Worm (Caenorhabditis elegans) whole organism, young adult: ENCODE measurements around the gene F53F4.4.

Experiments used
- B0336.3 ChIP-seq: fragments of 200-800 bp; sonication (Bioruptor generic); IDR thresholded peaks from 2 replicates; pipeline ENCODE4 v1.3.6; 2022; ENCODE audit warnings: missing genetic modification characterization, missing compliant biosample characterization
- D2030.7 ChIP-seq: fragments of 200-800 bp; sonication (Bioruptor generic); IDR thresholded peaks from 2 replicates; pipeline ENCODE4 v1.3.6; 2022; ENCODE audit warnings: missing genetic modification reagents, missing genetic modification characterization, missing compliant biosample characterization
- F23B12.7 ChIP-seq: sonication (generic microtip); optimal IDR thresholded peaks from 2 replicates; lab custom pipeline; 2017; ENCODE audit warnings: missing genetic modification characterization, mild to moderate bottlenecking, missing compliant biosample characterization, antibody characterized with exemption, moderate library complexity; ENCODE audit not compliant: insufficient read depth
- F37B4.10 ChIP-seq: fragments of 200-800 bp; sonication (Bioruptor generic); IDR thresholded peaks from 2 replicates; pipeline ENCODE4 v1.3.6; 2022; ENCODE audit warnings: missing genetic modification characterization, missing compliant biosample characterization
- F55B11.4 ChIP-seq: sonication (generic microtip); optimal IDR thresholded peaks from 2 replicates; lab custom pipeline; 2016; ENCODE audit warnings: missing compliant biosample characterization, missing genetic modification characterization, borderline replicate concordance; ENCODE audit not compliant: insufficient read depth
- F57A8.1 ChIP-seq: fragments of 200-800 bp; sonication (Bioruptor generic); optimal IDR thresholded peaks from 2 replicates; lab custom pipeline; 2018; ENCODE audit warnings: mild to moderate bottlenecking, missing genetic modification characterization, moderate library complexity, missing compliant biosample characterization
- T07F8.4 ChIP-seq: sonication (generic microtip); optimal IDR thresholded peaks from 2 replicates; lab custom pipeline; 2016; ENCODE audit warnings: mild to moderate bottlenecking, missing genetic modification characterization, moderate library complexity, missing compliant biosample characterization
- Y53F4B.3 ChIP-seq: fragments of 200-800 bp; sonication (Bioruptor generic); IDR thresholded peaks from 2 replicates; pipeline ENCODE4 v1.3.6; 2022; ENCODE audit warnings: missing genetic modification reagents, missing genetic modification characterization, missing compliant biosample characterization
- Y53G8AR.9 ChIP-seq: fragments of 200-800 bp; sonication (Bioruptor generic); conservative IDR thresholded peaks from 2 replicates; pipeline ENCODE4 v1.3.6; 2022; ENCODE audit warnings: missing genetic modification reagents, missing genetic modification characterization, missing compliant biosample characterization
- Y95B8A.8 ChIP-seq: fragments of 200-800 bp; sonication (Bioruptor generic); IDR thresholded peaks from 2 replicates; pipeline ENCODE4 v1.3.6; 2022; ENCODE audit warnings: missing genetic modification reagents, missing genetic modification characterization, missing compliant biosample characterization
- akir-1 ChIP-seq: fragments of 200-800 bp; sonication (Bioruptor generic); optimal IDR thresholded peaks from 2 replicates; lab custom pipeline; 2018; ENCODE audit warnings: mild to moderate bottlenecking, missing genetic modification characterization, moderate library complexity, missing compliant biosample characterization
- aptf-3 ChIP-seq: fragments of 200-800 bp; sonication (Bioruptor generic); IDR thresholded peaks from 2 replicates; pipeline ENCODE4 v1.3.6; 2022; ENCODE audit warnings: missing genetic modification characterization, missing compliant biosample characterization
- attf-5 ChIP-seq: fragments of 200-800 bp; sonication (Bioruptor generic); optimal IDR thresholded peaks from 2 replicates; lab custom pipeline; 2018; ENCODE audit warnings: mild to moderate bottlenecking, missing genetic modification characterization, missing compliant biosample characterization
- ccch-3 ChIP-seq: fragments of 200-800 bp; sonication (Bioruptor generic); optimal IDR thresholded peaks from 2 replicates; lab custom pipeline; 2018; ENCODE audit warnings: mild to moderate bottlenecking, missing genetic modification characterization, missing compliant biosample characterization
- ceh-40 ChIP-seq: fragments of 200-800 bp; sonication (Bioruptor generic); IDR thresholded peaks from 2 replicates; pipeline ENCODE4 v1.3.6; 2022; ENCODE audit warnings: missing genetic modification characterization, missing compliant biosample characterization
- ceh-79 ChIP-seq: sonication (generic microtip); optimal IDR thresholded peaks from 2 replicates; lab custom pipeline; 2017; ENCODE audit warnings: mild to moderate bottlenecking, missing genetic modification characterization, missing compliant biosample characterization
- ceh-91 ChIP-seq: fragments of 200-800 bp; sonication (Bioruptor generic); IDR thresholded peaks from 2 replicates; pipeline ENCODE4 v1.3.6; 2022; ENCODE audit warnings: missing genetic modification reagents, missing genetic modification characterization, missing compliant biosample characterization
- chd-7 ChIP-seq: sonication (generic microtip); optimal IDR thresholded peaks from 2 replicates; lab custom pipeline; 2016; ENCODE audit warnings: mild to moderate bottlenecking, missing genetic modification characterization, moderate library complexity, missing compliant biosample characterization
- dpl-1 ChIP-seq: fragments of 150-350 bp; optimal IDR thresholded peaks from 2 replicates; lab custom pipeline; 2014; ENCODE audit warnings: missing biosample characterization, missing genetic modification reagents, missing genetic modification characterization
- hlh-26 ChIP-seq: fragments of 200-800 bp; sonication (Bioruptor generic); conservative IDR thresholded peaks from 2 replicates; pipeline ENCODE4 v1.3.6; 2022; ENCODE audit warnings: missing genetic modification reagents, missing genetic modification characterization, missing compliant biosample characterization
- hmg-20 ChIP-seq: fragments of 200-800 bp; sonication (Bioruptor generic); IDR thresholded peaks from 2 replicates; pipeline ENCODE4 v1.3.6; 2022; ENCODE audit warnings: missing genetic modification reagents, missing genetic modification characterization, missing compliant biosample characterization
- let-607 ChIP-seq, 2 experiments: fragments of 200-800 bp in 1 of 2; sonication (Bioruptor generic) in 1 of 2; sonication (generic microtip) in 1 of 2; optimal IDR thresholded peaks; 2 replicates each; lab custom pipeline; 2016 to 2018; ENCODE audit warnings: mild to moderate bottlenecking in 2 of 2, missing compliant biosample characterization in 2 of 2, missing genetic modification characterization in 2 of 2, moderate library complexity in 2 of 2, missing genotype in 1 of 2
- lin-26 ChIP-seq: fragments of 200-800 bp; sonication (Bioruptor generic); IDR thresholded peaks from 2 replicates; pipeline ENCODE4 v1.3.6; 2022; ENCODE audit warnings: missing genetic modification reagents, missing genetic modification characterization, missing compliant biosample characterization
- lin-40 ChIP-seq: sonication (generic microtip); optimal IDR thresholded peaks from 2 replicates; lab custom pipeline; 2016; ENCODE audit warnings: missing genetic modification characterization, mild to moderate bottlenecking, missing compliant biosample characterization, missing genotype, missing genetic modification reagents
- lin-54 ChIP-seq: fragments of 200-800 bp; sonication (Bioruptor generic); optimal IDR thresholded peaks from 2 replicates; lab custom pipeline; 2018; ENCODE audit warnings: mild to moderate bottlenecking, missing genetic modification characterization, missing compliant biosample characterization
- lir-1 ChIP-seq: fragments of 200-800 bp; sonication (Bioruptor generic); conservative IDR thresholded peaks from 2 replicates; pipeline ENCODE4 v1.3.6; 2022; ENCODE audit warnings: missing genetic modification reagents, missing genetic modification characterization, missing compliant biosample characterization
- lsy-27 ChIP-seq: sonication (generic microtip); optimal IDR thresholded peaks from 2 replicates; lab custom pipeline; 2017; ENCODE audit warnings: missing genetic modification characterization, mild to moderate bottlenecking, missing compliant biosample characterization, antibody characterized with exemption, missing genotype, borderline replicate concordance; ENCODE audit not compliant: insufficient read depth
- madf-10 ChIP-seq: sonication (generic microtip); optimal IDR thresholded peaks from 2 replicates; lab custom pipeline; 2016; ENCODE audit warnings: mild to moderate bottlenecking, missing genetic modification characterization, missing compliant biosample characterization
- madf-3 ChIP-seq: fragments of 200-800 bp; sonication (Bioruptor generic); IDR thresholded peaks from 2 replicates; pipeline ENCODE4 v1.3.6; 2022; ENCODE audit warnings: missing genetic modification reagents, missing genetic modification characterization, missing compliant biosample characterization
- madf-6 ChIP-seq: fragments of 200-800 bp; sonication (Bioruptor generic); IDR thresholded peaks from 2 replicates; pipeline ENCODE4 v1.3.6; 2022; ENCODE audit warnings: missing genetic modification reagents, missing genetic modification characterization, missing compliant biosample characterization
- mcd-1 ChIP-seq: fragments of 200-800 bp; sonication (Bioruptor generic); IDR thresholded peaks from 2 replicates; pipeline ENCODE4 v1.3.6; 2022; ENCODE audit warnings: missing genetic modification reagents, missing genetic modification characterization, missing compliant biosample characterization
- mes-4 ChIP-seq: sonication (generic microtip); optimal IDR thresholded peaks from 2 replicates; lab custom pipeline; 2016; ENCODE audit warnings: missing genotype, missing genetic modification characterization, missing compliant biosample characterization
- nfya-2 ChIP-seq: fragments of 200-800 bp; sonication (Bioruptor generic); IDR thresholded peaks from 2 replicates; pipeline ENCODE4 v1.3.6; 2022; ENCODE audit warnings: missing genetic modification reagents, missing genetic modification characterization, missing compliant biosample characterization
- nhr-179 ChIP-seq: sonication (generic microtip); optimal IDR thresholded peaks from 2 replicates; lab custom pipeline; 2016; ENCODE audit warnings: mild to moderate bottlenecking, missing genetic modification characterization, missing compliant biosample characterization
- pbrm-1 ChIP-seq: fragments of 200-800 bp; sonication (Bioruptor generic); IDR thresholded peaks from 2 replicates; pipeline ENCODE4 v1.3.6; 2022; ENCODE audit warnings: missing genetic modification reagents, missing genetic modification characterization, missing compliant biosample characterization
- pha-4 ChIP-seq: fragments of 150-350 bp; sonication (generic microtip); optimal IDR thresholded peaks from 2 replicates; lab custom pipeline; 2014; ENCODE audit warnings: missing biosample characterization, missing genetic modification reagents, missing genetic modification characterization
- repo-1 ChIP-seq: sonication (generic microtip); optimal IDR thresholded peaks from 2 replicates; lab custom pipeline; 2017; ENCODE audit warnings: mild to moderate bottlenecking, missing genetic modification characterization, missing compliant biosample characterization
- rpc-1 ChIP-seq, 2 experiments: fragments of 150-350 bp in 1 of 2; sonication (generic microtip) in 1 of 2; optimal IDR thresholded peaks; 2 replicates each; lab custom pipeline; 2014 to 2018; ENCODE audit warnings: missing biosample characterization in 1 of 2, missing genetic modification characterization in 1 of 2, missing genetic modification reagents in 1 of 2, missing genotype in 1 of 2
- sdz-38 ChIP-seq: sonication (generic microtip); optimal IDR thresholded peaks from 2 replicates; lab custom pipeline; 2016; ENCODE audit warnings: missing genotype, missing genetic modification characterization, missing compliant biosample characterization
- snpc-3.4 ChIP-seq: sonication (generic microtip); optimal IDR thresholded peaks from 2 replicates; lab custom pipeline; 2017; ENCODE audit warnings: missing genetic modification characterization, mild to moderate bottlenecking, missing compliant biosample characterization, antibody characterized with exemption, moderate library complexity, missing genotype, missing genetic modification reagents
- snpc-4 ChIP-seq, 5 experiments: fragments of 150-350 bp in 1 of 5; sonication (generic microtip) in 4 of 5; optimal IDR thresholded peaks; 2 replicates each; lab custom pipeline; 2014 to 2018; ENCODE audit warnings: missing genetic modification characterization in 5 of 5, missing biosample characterization in 3 of 5, antibody characterized with exemption in 2 of 5, mild to moderate bottlenecking in 2 of 5, missing compliant biosample characterization in 2 of 5, missing genotype in 2 of 5, moderate library complexity in 2 of 5, missing genetic modification reagents in 1 of 5
- tbx-9 ChIP-seq: sonication (generic microtip); optimal IDR thresholded peaks from 2 replicates; lab custom pipeline; 2016; ENCODE audit warnings: borderline replicate concordance, missing genetic modification characterization, inconsistent platforms, missing compliant biosample characterization
- zim-3 ChIP-seq: sonication (generic microtip); optimal IDR thresholded peaks from 2 replicates; lab custom pipeline; 2017; ENCODE audit warnings: mild to moderate bottlenecking, missing genetic modification characterization, moderate library complexity, missing compliant biosample characterization
- ztf-18 ChIP-seq: sonication (generic microtip); optimal IDR thresholded peaks from 2 replicates; lab custom pipeline; 2016; ENCODE audit warnings: missing genotype, mild to moderate bottlenecking, missing genetic modification characterization, missing compliant biosample characterization
- ztf-25 ChIP-seq: fragments of 200-800 bp; sonication (Bioruptor generic); IDR thresholded peaks from 2 replicates; pipeline ENCODE4 v1.3.6; 2022; ENCODE audit warnings: missing genetic modification reagents, missing genetic modification characterization, missing compliant biosample characterization

The F53F4.4 gene

DNA sequence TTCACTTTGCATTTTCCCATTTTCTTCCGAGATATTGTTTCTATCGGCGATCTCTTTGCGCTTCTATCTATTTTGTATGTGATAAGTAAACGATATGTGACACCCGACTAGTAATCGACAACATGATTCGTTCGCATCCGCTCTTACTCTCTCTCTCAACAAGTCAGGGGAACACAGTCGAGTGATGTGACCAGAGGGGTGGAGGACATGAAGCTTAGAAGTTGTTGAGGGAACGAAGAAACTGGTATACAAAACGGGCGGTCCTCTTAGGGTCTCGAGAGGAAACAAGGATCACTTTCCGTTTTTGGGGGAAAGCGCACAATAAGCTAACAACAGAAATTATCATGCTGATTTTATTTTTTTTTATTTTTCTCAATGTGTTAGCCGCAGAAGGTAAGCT, at the start of gene F53F4.4:
Gene F53F4.4 (plus strand): TSS at position 301 of the 400 bp plus-strand sequence.
- TF ChIP-seq madf-6 (GFP tag; lab: Robert Waterston, UW), result peak; percentile 47; the same call in 1 of the 2 replicates
- TF ChIP-seq Y95B8A.8, result 0 out of 2 replicates have a peak, but pooled peaks have one; percentile 18
- TF ChIP-seq snpc-4 (GFP tag; optimal IDR thresholded peaks at IDR 0.05; lab: Kevin White, UChicago), result no peak
- TF ChIP-seq snpc-4 (tag; optimal IDR thresholded peaks at IDR 0.05; lab: Kevin White, UChicago), result no peak
- no peak for TF ChIP-seq lin-40 (tag; lab: Kevin White, UChicago)

DNA sequence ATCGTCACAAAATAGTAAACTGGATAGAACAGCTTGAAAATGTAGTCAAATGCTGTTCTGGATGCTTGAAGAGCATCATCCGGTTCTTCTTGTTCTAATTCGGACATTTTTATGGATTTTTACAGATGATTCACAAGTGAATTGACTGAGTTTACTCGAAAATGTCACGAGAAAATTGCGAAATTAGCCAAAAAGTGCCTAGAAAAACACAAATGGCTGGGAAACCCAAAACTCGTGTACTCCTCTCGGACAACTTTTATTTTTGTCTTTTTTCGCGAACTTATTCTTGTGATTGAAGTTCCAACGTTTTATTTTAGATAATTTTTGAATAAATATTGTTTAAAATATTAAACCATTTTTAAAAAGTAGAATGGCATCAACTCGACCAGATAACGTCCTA, 41.6 kb upstream of the F53F4.4 start, which contains the start of the genes C56A3.4 and C56A3.5:
Gene C56A3.4 (minus strand): TSS at position 154 of the 400 bp plus-strand sequence.
Gene C56A3.5 (plus strand): TSS at position 367 of the 400 bp plus-strand sequence.
- TF ChIP-seq hmg-20 (no peak), lin-54 (GFP tag; lab: Kevin White, UChicago) (no peak), F23B12.7 (tag; lab: Kevin White, UChicago) (no peak), nhr-179 (tag; lab: Kevin White, UChicago) (no peak), Y53F4B.3 (GFP tag; lab: Robert Waterston, UW) (no peak), repo-1 (tag; lab: Kevin White, UChicago) (no peak), Y53G8AR.9 (GFP tag; lab: Robert Waterston, UW) (no peak), tbx-9 (no peak), pha-4 (tag; lab: Kevin White, UChicago) (no peak), rpc-1 (optimal IDR thresholded peaks at IDR 0.05; lab: Kevin White, UChicago) (no peak), rpc-1 (tag; optimal IDR thresholded peaks at IDR 0.05; lab: Kevin White, UChicago) (no peak), ztf-25 (GFP tag; lab: Robert Waterston, UW) (0 out of 2 replicates have a peak, but pooled peaks have one; percentile 10), zim-3 (tag; lab: Kevin White, UChicago) (no peak), ccch-3 (GFP tag; lab: Kevin White, UChicago) (no peak), hlh-26 (GFP tag; lab: Robert Waterston, UW) (no peak), ceh-40 (GFP tag; lab: Robert Waterston, UW) (no peak), T07F8.4 (tag; lab: Kevin White, UChicago) (no peak), ceh-79 (tag; lab: Kevin White, UChicago) (no peak), B0336.3 (GFP tag; lab: Robert Waterston, UW) (no peak), F55B11.4 (tag; lab: Kevin White, UChicago) (no peak), snpc-3.4 (tag; lab: Kevin White, UChicago) (no peak), Y95B8A.8 (no peak), F37B4.10 (GFP tag; lab: Robert Waterston, UW) (no peak), akir-1 (GFP tag; lab: Kevin White, UChicago) (no peak), lir-1 (GFP tag; lab: Robert Waterston, UW) (no peak), snpc-4 (GFP tag; optimal IDR thresholded peaks at IDR 0.05; lab: Kevin White, UChicago) (no peak), snpc-4 (tag; optimal IDR thresholded peaks at IDR 0.05; lab: Kevin White, UChicago) (peak in 1 of 4 experiments; percentile 14), chd-7 (tag; lab: Kevin White, UChicago) (no peak), nfya-2 (GFP tag; lab: Robert Waterston, UW) (no peak), lin-40 (tag; lab: Kevin White, UChicago) (peak; percentile 4), lsy-27 (tag; lab: Kevin White, UChicago) (no peak), lin-26 (GFP tag; lab: Robert Waterston, UW) (no peak), dpl-1 (GFP tag; lab: Kevin White, UChicago) (no peak), attf-5 (peak; percentile 53), let-607 (tag; optimal IDR thresholded peaks at IDR 0.05; lab: Kevin White, UChicago) (no peak), sdz-38 (no peak), madf-10 (tag; lab: Kevin White, UChicago) (no peak), F57A8.1 (no peak), ztf-18 (tag; lab: Kevin White, UChicago) (no peak), pbrm-1 (GFP tag; lab: Robert Waterston, UW) (no peak), ceh-91 (no peak), aptf-3 (no peak), D2030.7 (0 out of 2 replicates have a peak, but pooled peaks have one; percentile 26), mcd-1 (GFP tag; lab: Robert Waterston, UW) (peak; percentile 60), madf-3 (GFP tag; lab: Robert Waterston, UW) (no peak), mes-4 (tag; lab: Kevin White, UChicago) (no peak)
